Worm (Caenorhabditis elegans): ENCODE results near the gene C13F10.5.

DNA sequence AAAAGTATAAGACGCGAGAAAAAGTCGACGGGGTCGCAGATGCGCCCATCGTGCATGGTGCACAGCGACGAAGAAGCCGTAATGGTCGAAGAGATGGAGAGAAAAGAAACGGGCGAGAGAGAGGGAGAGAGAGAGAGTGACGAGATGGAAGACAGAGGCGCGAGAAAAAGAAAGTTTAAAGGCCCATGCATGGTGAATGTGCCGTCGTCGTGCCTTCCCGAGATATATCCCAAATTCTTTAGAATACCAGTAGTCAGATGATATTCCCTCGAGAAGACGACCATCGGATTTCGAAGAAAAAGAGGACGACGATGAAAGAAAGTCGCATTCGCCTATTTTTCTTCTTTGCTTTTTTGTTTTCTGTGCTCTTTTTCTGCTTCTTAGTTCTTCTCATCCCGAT, 2.9 kb downstream of the C13F10.5 start:
- no peak for TF ChIP-seq fos-1 (tag; optimal IDR thresholded peaks at IDR 0.05)
- TF ChIP-seq ceh-82 (tag; optimal IDR thresholded peaks at IDR 0.05): no peak
- no peak for TF ChIP-seq fkh-10 (GFP tag; optimal IDR thresholded peaks at IDR 0.05)
- TF ChIP-seq tra-1 (GFP tag; IDR thresholded peaks at IDR 0.05): no peak
- TF ChIP-seq ama-1 (optimal IDR thresholded peaks at IDR 0.05): no peak
- TF ChIP-seq madf-9 (GFP tag; conservative IDR thresholded peaks at IDR 0.05): no peak
- no peak for TF ChIP-seq unc-130 (GFP tag; optimal IDR thresholded peaks at IDR 0.05)
- TF ChIP-seq nhr-77 (tag; optimal IDR thresholded peaks at IDR 0.05): no peak
- TF ChIP-seq aha-1 (tag): no peak
- no peak for TF ChIP-seq egl-27 (tag; optimal IDR thresholded peaks at IDR 0.05)
- peak in 1 of 2 experiments; percentile 3 for TF ChIP-seq lsy-2 (tag; optimal IDR thresholded peaks at IDR 0.05)
- TF ChIP-seq lin-15B (tag; optimal IDR thresholded peaks at IDR 0.05): no peak
- no peak for TF ChIP-seq nhr-102 (tag; optimal IDR thresholded peaks at IDR 0.05)
- TF ChIP-seq ZK337.2 (GFP tag; IDR thresholded peaks at IDR 0.05): no peak

Measured in whole organism, L4 larva.